Fruit fly (Drosophila melanogaster) whole organism, embryonic: ENCODE results near the gene CG42494.
A peak's percentile ranks its signal among the peaks of the same experiment; 100 is the strongest.

Experiments used
- Adf1 ChIP-seq: fragments of 200-800 bp; sonication (Bioruptor generic); IDR thresholded peaks from 2 replicates; pipeline ENCODE4 v1.3.6; 2022; ENCODE audit warnings: missing biosample characterization, missing genetic modification characterization
- Atf-2 ChIP-seq: fragments of 200-800 bp; sonication (Bioruptor generic); optimal IDR thresholded peaks from 2 replicates; lab custom pipeline; 2016; ENCODE audit warnings: missing biosample characterization, missing genetic modification characterization
- Blimp-1 ChIP-seq: fragments of 200-800 bp; sonication (Bioruptor generic); optimal IDR thresholded peaks from 3 replicates; lab custom pipeline; 2018; ENCODE audit warnings: missing biosample characterization, missing genetic modification characterization, mild to moderate bottlenecking, moderate library complexity, missing genetic modification reagents
- CG10979 ChIP-seq: fragments of 200-800 bp; sonication (Bioruptor generic); optimal IDR thresholded peaks from 2 replicates; lab custom pipeline; 2018; ENCODE audit warnings: missing biosample characterization, mild to moderate bottlenecking, missing genetic modification characterization, moderate library complexity
- CG12071 ChIP-seq: fragments of 200-800 bp; sonication (Bioruptor generic); optimal IDR thresholded peaks from 3 replicates; lab custom pipeline; 2018; ENCODE audit warnings: missing biosample characterization, mild to moderate bottlenecking, missing genetic modification characterization
- CG15514 ChIP-seq: fragments of 200-800 bp; sonication (Bioruptor generic); optimal IDR thresholded peaks from 3 replicates; lab custom pipeline; 2017; ENCODE audit warnings: missing biosample characterization, missing genetic modification characterization, mild to moderate bottlenecking, moderate library complexity, missing genetic modification reagents
- CG1602 ChIP-seq: fragments of 200-800 bp; sonication (Bioruptor generic); optimal IDR thresholded peaks from 3 replicates; lab custom pipeline; 2016; ENCODE audit warnings: missing biosample characterization, missing genetic modification characterization
- CG2129 ChIP-seq: fragments of 200-800 bp; sonication (Bioruptor generic); IDR thresholded peaks from 2 replicates; pipeline ENCODE4 v1.3.6; 2022; ENCODE audit warnings: missing biosample characterization, missing genetic modification characterization; ENCODE audit not compliant: partially characterized antibody
- CG2199 ChIP-seq: fragments of 200-800 bp; sonication (Bioruptor generic); IDR thresholded peaks from 3 replicates; pipeline ENCODE4 v1.3.6; 2022; ENCODE audit warnings: missing biosample characterization, missing genetic modification characterization
- CG30403 ChIP-seq: fragments of 200-800 bp; sonication (Bioruptor generic); optimal IDR thresholded peaks from 3 replicates; lab custom pipeline; 2016; ENCODE audit warnings: missing biosample characterization, missing genetic modification characterization
- CG3065 ChIP-seq: fragments of 200-800 bp; sonication (Bioruptor generic); optimal IDR thresholded peaks from 2 replicates; lab custom pipeline; 2016; ENCODE audit warnings: missing biosample characterization, missing genetic modification characterization
- CG31441 ChIP-seq: fragments of 200-800 bp; sonication (Bioruptor generic); IDR thresholded peaks from 2 replicates; pipeline ENCODE4 v1.3.6; 2022; ENCODE audit warnings: missing biosample characterization, missing genetic modification characterization
- CG32772 ChIP-seq: fragments of 200-800 bp; sonication (Bioruptor generic); IDR thresholded peaks from 2 replicates; pipeline ENCODE4 v1.3.6; 2022; ENCODE audit warnings: missing biosample characterization, missing genetic modification characterization
- CG3726 ChIP-seq: fragments of 200-800 bp; sonication (Bioruptor generic); IDR thresholded peaks from 3 replicates; pipeline ENCODE4, ENCODE4 v1.3.6; 2022; ENCODE audit warnings: missing biosample characterization, missing genetic modification characterization
- CG3838 ChIP-seq: fragments of 200-800 bp; sonication (Bioruptor generic); optimal IDR thresholded peaks from 3 replicates; lab custom pipeline; 2016; ENCODE audit warnings: missing biosample characterization, missing genetic modification characterization
- CG6175 ChIP-seq: fragments of 200-800 bp; sonication (Bioruptor generic); IDR thresholded peaks from 3 replicates; pipeline ENCODE4 v1.3.6; 2022; ENCODE audit warnings: missing biosample characterization, missing genetic modification characterization
- CG7839 ChIP-seq: fragments of 200-800 bp; sonication (Bioruptor generic); optimal IDR thresholded peaks from 3 replicates; lab custom pipeline; 2018; ENCODE audit warnings: missing biosample characterization, mild to moderate bottlenecking, missing genetic modification characterization, moderate library complexity
- CG8388 ChIP-seq: fragments of 200-800 bp; sonication (Bioruptor generic); optimal IDR thresholded peaks from 2 replicates; lab custom pipeline; 2019; ENCODE audit warnings: missing biosample characterization, mild to moderate bottlenecking, missing genetic modification characterization, moderate library complexity
- Gsc ChIP-seq: fragments of 200-800 bp; sonication (Bioruptor generic); IDR thresholded peaks from 2 replicates; pipeline ENCODE4 v1.3.6; 2022; ENCODE audit warnings: missing biosample characterization, missing genetic modification characterization
- HLH54F ChIP-seq: fragments of 200-800 bp; sonication (Bioruptor generic); optimal IDR thresholded peaks from 3 replicates; lab custom pipeline; 2016; ENCODE audit warnings: missing biosample characterization, missing genetic modification characterization
- Hey ChIP-seq: fragments of 200-800 bp; sonication (Bioruptor generic); optimal IDR thresholded peaks from 3 replicates; lab custom pipeline; 2018; ENCODE audit warnings: missing biosample characterization, mild to moderate bottlenecking, missing genetic modification characterization
- Hmr ChIP-seq: fragments of 200-800 bp; sonication (Bioruptor generic); optimal IDR thresholded peaks from 3 replicates; lab custom pipeline; 2017; ENCODE audit warnings: mild to moderate bottlenecking, missing biosample characterization, missing genetic modification reagents, missing genetic modification characterization
- Hr51 ChIP-seq, 2 experiments: fragments of 200-800 bp; sonication (Bioruptor generic); optimal IDR thresholded peaks; 2 replicates in 1 of 2; 3 replicates in 1 of 2; lab custom pipeline; 2016 to 2018; ENCODE audit warnings: missing biosample characterization in 2 of 2, missing genetic modification characterization in 2 of 2, mild to moderate bottlenecking in 1 of 2, moderate library complexity in 1 of 2
- MTF-1 ChIP-seq: fragments of 200-800 bp; sonication (Bioruptor generic); optimal IDR thresholded peaks from 2 replicates; lab custom pipeline; 2018; ENCODE audit warnings: missing biosample characterization, mild to moderate bottlenecking, missing genetic modification characterization, borderline replicate concordance
- NC2β ChIP-seq: fragments of 200-800 bp; sonication (Bioruptor generic); optimal IDR thresholded peaks from 2 replicates; lab custom pipeline; 2016; ENCODE audit warnings: missing biosample characterization, missing genetic modification characterization
- Ptx1 ChIP-seq: fragments of 200-800 bp; sonication (Bioruptor generic); IDR thresholded peaks from 2 replicates; pipeline ENCODE4 v1.3.6; 2022; ENCODE audit warnings: missing biosample characterization, missing genetic modification characterization
- Tbp ChIP-seq: fragments of >200 bp; optimal IDR thresholded peaks from 2 replicates; lab custom pipeline; 2018; ENCODE audit warnings: missing biosample characterization, missing genetic modification characterization
- amos ChIP-seq: fragments of 200-800 bp; sonication (Bioruptor generic); IDR thresholded peaks from 2 replicates; pipeline ENCODE4 v1.3.6; 2022; ENCODE audit warnings: missing biosample characterization, missing genetic modification characterization; ENCODE audit not compliant: partially characterized antibody
- br ChIP-seq: fragments of >200 bp; optimal IDR thresholded peaks from 2 replicates; lab custom pipeline; 2017
- cg ChIP-seq: fragments of 200-800 bp; sonication (Bioruptor generic); optimal IDR thresholded peaks from 3 replicates; lab custom pipeline; 2019; ENCODE audit warnings: missing biosample characterization, mild to moderate bottlenecking, missing genetic modification characterization, moderate library complexity
- crc ChIP-seq: fragments of 200-800 bp; sonication (Bioruptor generic); optimal IDR thresholded peaks from 2 replicates; lab custom pipeline; 2016; ENCODE audit warnings: missing biosample characterization, missing genetic modification characterization
- crp ChIP-seq, 2 experiments: fragments of 200-800 bp; sonication (Bioruptor generic); optimal IDR thresholded peaks; 2 replicates in 1 of 2; 3 replicates in 1 of 2; lab custom pipeline; 2017; ENCODE audit warnings: missing biosample characterization in 2 of 2, missing genetic modification characterization in 2 of 2, mild to moderate bottlenecking in 1 of 2, moderate library complexity in 1 of 2
- dmrt99B ChIP-seq: fragments of 200-800 bp; sonication (Bioruptor generic); optimal IDR thresholded peaks from 2 replicates; lab custom pipeline; 2018; ENCODE audit warnings: missing biosample characterization, mild to moderate bottlenecking, missing genetic modification characterization, moderate library complexity
- ems ChIP-seq: fragments of 200-800 bp; sonication (Bioruptor generic); optimal IDR thresholded peaks from 3 replicates; lab custom pipeline; 2016; ENCODE audit warnings: missing biosample characterization, missing genetic modification characterization
- esg ChIP-seq: fragments of 200-800 bp; sonication (Bioruptor generic); conservative IDR thresholded peaks from 2 replicates; pipeline ENCODE4 v1.3.6; 2022; ENCODE audit warnings: missing biosample characterization, missing genetic modification characterization
- ewg ChIP-seq: fragments of 200-800 bp; sonication (Bioruptor generic); optimal IDR thresholded peaks from 3 replicates; lab custom pipeline; 2017; ENCODE audit warnings: mild to moderate bottlenecking, missing biosample characterization, missing genetic modification reagents, missing genetic modification characterization
- eyg ChIP-seq: fragments of 200-800 bp; sonication (Bioruptor generic); optimal IDR thresholded peaks from 3 replicates; lab custom pipeline; 2016; ENCODE audit warnings: missing biosample characterization, missing genetic modification characterization
- fd96Cb ChIP-seq: fragments of 200-800 bp; sonication (Bioruptor generic); optimal IDR thresholded peaks from 2 replicates; lab custom pipeline; 2018; ENCODE audit warnings: missing biosample characterization, mild to moderate bottlenecking, missing genetic modification characterization, moderate library complexity
- insv ChIP-seq, 2 experiments: fragments of 200-800 bp; sonication (Bioruptor generic); optimal IDR thresholded peaks; 3 replicates each; lab custom pipeline; 2016 to 2018; ENCODE audit warnings: missing biosample characterization in 2 of 2, missing genetic modification characterization in 2 of 2
- kay ChIP-seq: fragments of 200-800 bp; sonication (Bioruptor generic); optimal IDR thresholded peaks from 2 replicates; lab custom pipeline; 2016; ENCODE audit warnings: missing biosample characterization, missing genetic modification characterization
- kni ChIP-seq: fragments of 200-800 bp; sonication (Bioruptor generic); optimal IDR thresholded peaks from 3 replicates; lab custom pipeline; 2017; ENCODE audit warnings: mild to moderate bottlenecking, missing biosample characterization, missing genetic modification reagents, missing genetic modification characterization
- lab ChIP-seq: fragments of 200-800 bp; sonication (Bioruptor generic); optimal IDR thresholded peaks from 3 replicates; lab custom pipeline; 2017; ENCODE audit warnings: missing biosample characterization, missing genetic modification characterization, mild to moderate bottlenecking, moderate library complexity, missing genetic modification reagents
- nerfin-2 ChIP-seq: fragments of 200-800 bp; sonication (Bioruptor generic); IDR thresholded peaks from 2 replicates; pipeline ENCODE4 v1.3.6; 2022; ENCODE audit warnings: missing biosample characterization, missing genetic modification characterization; ENCODE audit not compliant: partially characterized antibody
- pb ChIP-seq: fragments of 200-800 bp; sonication (Bioruptor generic); optimal IDR thresholded peaks from 3 replicates; lab custom pipeline; 2016; ENCODE audit warnings: missing biosample characterization, missing genetic modification characterization
- pros ChIP-seq: fragments of 200-800 bp; sonication (Bioruptor generic); optimal IDR thresholded peaks from 3 replicates; lab custom pipeline; 2019; ENCODE audit warnings: missing biosample characterization, mild to moderate bottlenecking, missing genetic modification characterization, moderate library complexity
- slbo ChIP-seq: fragments of 200-800 bp; sonication (Bioruptor generic); IDR thresholded peaks from 2 replicates; pipeline ENCODE4 v1.3.6; 2022; ENCODE audit warnings: missing biosample characterization, missing genetic modification characterization
- tgo ChIP-seq: fragments of 200-800 bp; sonication (Bioruptor generic); IDR thresholded peaks from 3 replicates; pipeline ENCODE4 v1.3.6; 2022; ENCODE audit warnings: missing biosample characterization, missing genetic modification characterization
- wdn ChIP-seq: fragments of 200-800 bp; sonication (Bioruptor generic); IDR thresholded peaks from 2 replicates; pipeline ENCODE4 v1.3.6; 2022; ENCODE audit warnings: missing biosample characterization, missing genetic modification characterization
- yki ChIP-seq: fragments of >200 bp; optimal IDR thresholded peaks from 3 replicates; lab custom pipeline; 2018

The CG42494 gene

DNA sequence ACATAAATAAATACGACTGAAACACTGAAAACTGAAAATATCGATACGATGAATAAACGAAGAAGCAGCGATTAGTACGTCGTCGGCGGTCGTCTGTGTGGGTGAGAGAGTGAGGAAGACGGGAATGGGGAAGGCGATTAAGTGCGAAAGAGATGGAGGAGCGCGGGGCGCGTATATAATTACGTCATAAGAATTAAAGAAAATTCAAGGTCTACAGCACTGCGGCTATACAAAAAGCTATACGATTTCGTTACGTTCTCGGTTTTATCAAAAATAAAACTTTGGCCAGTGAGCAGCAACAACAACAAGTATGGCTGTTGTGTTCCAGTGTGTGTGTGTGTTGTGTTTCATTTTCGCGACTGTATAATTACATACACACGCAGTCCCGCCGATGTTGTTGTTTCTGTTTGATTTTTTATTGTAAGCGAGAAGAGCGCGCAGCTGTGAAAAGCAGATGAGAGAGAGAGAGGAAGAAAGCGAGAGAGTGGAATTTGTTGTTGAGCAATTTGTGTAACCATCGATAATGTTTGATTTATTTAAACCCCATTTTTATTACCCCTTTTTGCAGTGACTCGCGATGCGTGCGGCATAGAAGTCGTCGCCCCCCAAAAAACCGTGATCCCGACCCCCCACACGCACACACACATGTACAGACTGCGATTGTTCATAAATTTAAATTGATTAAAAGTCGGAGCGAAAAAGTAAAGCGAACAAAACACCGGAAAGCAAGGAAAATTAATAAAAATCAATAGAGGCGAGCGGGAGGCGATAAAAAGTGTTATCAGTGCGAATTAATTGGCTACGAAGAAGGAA lies 34.9 kb upstream of the CG42494 start (continued):
- TF ChIP-seq CG2199 (GFP tag; lab: Robert Waterston, UW) (peak; percentile 74; the same call in 2 of the 3 replicates), fd96Cb (tag; lab: Kevin White, UChicago) (no peak), slbo (GFP tag; lab: Robert Waterston, UW) (no peak), amos (GFP tag; lab: Robert Waterston, UW) (peak; percentile 51; the same call in 1 of the 2 replicates), yki (lab: Kevin White, UChicago) (no peak), CG8388 (GFP tag; lab: Kevin White, UChicago) (no peak), br (lab: Kevin White, UChicago) (no peak), CG6175 (GFP tag; lab: Robert Waterston, UW) (no peak), CG31441 (GFP tag; lab: Robert Waterston, UW) (no peak), tgo (GFP tag; lab: Robert Waterston, UW) (no peak), CG12071 (GFP tag; lab: Kevin White, UChicago) (no peak), CG30403 (GFP tag; lab: Kevin White, UChicago) (no peak), Tbp (GFP tag; lab: Kevin White, UChicago) (no peak), CG3726 (GFP tag; lab: Robert Waterston, UW) (no peak), crp (GFP tag; optimal IDR thresholded peaks at IDR 0.05; lab: Kevin White, UChicago) (no peak), cg (peak; percentile 93), Hey (tag; lab: Kevin White, UChicago) (no peak), ewg (GFP tag; lab: Kevin White, UChicago) (peak; percentile 10), insv (GFP tag; optimal IDR thresholded peaks at IDR 0.05; lab: Kevin White, UChicago) (no peak), Hr51 (GFP tag; optimal IDR thresholded peaks at IDR 0.05; lab: Kevin White, UChicago) (no peak), dmrt99B (no peak), Adf1 (GFP tag; lab: Robert Waterston, UW) (peak; percentile 84), CG7839 (tag; lab: Kevin White, UChicago) (no peak), Atf-2 (GFP tag; lab: Kevin White, UChicago) (no peak), esg (no peak), eyg (GFP tag; lab: Kevin White, UChicago) (peak; percentile 1), CG10979 (no peak), HLH54F (GFP tag; lab: Kevin White, UChicago) (no peak), CG15514 (no peak), kay (GFP tag; lab: Kevin White, UChicago) (peak; percentile 8), CG32772 (GFP tag; lab: Robert Waterston, UW) (no peak), CG3838 (GFP tag; lab: Kevin White, UChicago) (no peak), wdn (GFP tag; lab: Robert Waterston, UW) (no peak), lab (GFP tag; lab: Kevin White, UChicago) (no peak), CG3065 (GFP tag; lab: Kevin White, UChicago) (no peak), Hmr (GFP tag; lab: Kevin White, UChicago) (no peak), CG1602 (GFP tag; lab: Kevin White, UChicago) (no peak), Ptx1 (GFP tag; lab: Robert Waterston, UW) (peak; percentile 31; the same call in 1 of the 2 replicates), nerfin-2 (GFP tag; lab: Robert Waterston, UW) (0 out of 2 replicates have a peak, but pooled peaks have one; percentile 25), ems (GFP tag; lab: Kevin White, UChicago) (no peak), CG2129 (GFP tag; lab: Robert Waterston, UW) (no peak), kni (GFP tag; lab: Kevin White, UChicago) (no peak), NC2β (no peak), Blimp-1 (no peak), pros (GFP tag; lab: Kevin White, UChicago) (peak; percentile 90), MTF-1 (GFP tag; lab: Kevin White, UChicago) (no peak), crc (no peak), Gsc (GFP tag; lab: Robert Waterston, UW) (no peak), pb (GFP tag; lab: Kevin White, UChicago) (no peak)
